Worm (Caenorhabditis elegans) whole organism, L4/young adult: ENCODE data around the gene srx-115.

Experiments
- W03F9.2 ChIP-seq: fragments of 150-350 bp; optimal IDR thresholded peaks from 2 replicates; lab custom pipeline; 2014; ENCODE audit warnings: missing biosample characterization, missing genetic modification characterization
- dao-5 ChIP-seq: sonication (generic microtip); optimal IDR thresholded peaks from 2 replicates; lab custom pipeline; 2016; ENCODE audit warnings: missing genotype, missing genetic modification characterization, moderate library complexity, missing compliant biosample characterization
- him-1 ChIP-seq: sonication (generic microtip); optimal IDR thresholded peaks from 2 replicates; lab custom pipeline; 2016; ENCODE audit warnings: missing genotype, missing genetic modification reagents, missing genetic modification characterization, missing compliant biosample characterization

ce11 chrV:8784485-8784884 is 12.8 kb downstream of the srx-115 start:
- TF ChIP-seq dao-5 (tag; lab: Kevin White, UChicago) (no peak), W03F9.2 (no peak), him-1 (tag; lab: Kevin White, UChicago) (no peak)
